Worm (Caenorhabditis elegans) whole organism, L1 larva: ENCODE measurements around the gene F37C12.21.

Source experiments
- C04F5.9 ChIP-seq: sonication (generic microtip); optimal IDR thresholded peaks from 2 replicates; lab custom pipeline; 2016; ENCODE audit warnings: missing genetic modification characterization, missing compliant biosample characterization
- C34B4.2 ChIP-seq: sonication (generic microtip); optimal IDR thresholded peaks from 2 replicates; lab custom pipeline; 2017; ENCODE audit warnings: mild to moderate bottlenecking, missing genetic modification characterization, missing compliant biosample characterization
- F16B12.6 ChIP-seq: fragments of 150-350 bp; optimal IDR thresholded peaks from 2 replicates; lab custom pipeline; 2014; ENCODE audit warnings: missing biosample characterization, missing genetic modification characterization
- aly-2 ChIP-seq: fragments of 150-350 bp; optimal IDR thresholded peaks from 2 replicates; lab custom pipeline; 2014; ENCODE audit warnings: missing biosample characterization, missing genetic modification characterization
- ama-1 ChIP-seq: fragments of 150-350 bp; optimal IDR thresholded peaks from 2 replicates; lab custom pipeline; 2014
- ceh-88 ChIP-seq: fragments of 200-800 bp; sonication (Bioruptor generic); IDR thresholded peaks from 2 replicates; pipeline ENCODE4 v1.3.6; 2022; ENCODE audit warnings: missing genetic modification characterization, missing compliant biosample characterization
- ceh-90 ChIP-seq: sonication (generic microtip); optimal IDR thresholded peaks from 2 replicates; lab custom pipeline; 2016; ENCODE audit warnings: missing genetic modification characterization, missing compliant biosample characterization
- ces-1 ChIP-seq: fragments of 150-350 bp; optimal IDR thresholded peaks from 2 replicates; lab custom pipeline; 2014; ENCODE audit warnings: missing biosample characterization, missing genetic modification reagents, missing genetic modification characterization
- dpl-1 ChIP-seq, 3 experiments: fragments of 150-350 bp in 2 of 3; sonication (generic microtip) in 1 of 3; optimal IDR thresholded peaks; 2 replicates each; lab custom pipeline; 2014 to 2017; ENCODE audit warnings: missing biosample characterization in 3 of 3, missing genetic modification characterization in 3 of 3, missing genetic modification reagents in 3 of 3
- efl-1 ChIP-seq, 4 experiments: fragments of 150-350 bp; optimal IDR thresholded peaks in 3 of 4; peaks in 1 of 4; 1 replicate in 1 of 4; 2 replicates in 3 of 4; lab custom pipeline; 2014; ENCODE audit warnings: missing biosample characterization in 2 of 4, missing genetic modification characterization in 2 of 4, missing genetic modification reagents in 2 of 4
- egl-27 ChIP-seq, 2 experiments: fragments of 150-350 bp in 1 of 2; sonication (generic microtip); optimal IDR thresholded peaks; 3 replicates each; lab custom pipeline; 2017 to 2018; ENCODE audit warnings: missing biosample characterization in 2 of 2, missing genetic modification characterization in 2 of 2, missing genetic modification reagents in 2 of 2
- fkh-4 ChIP-seq: sonication (generic microtip); optimal IDR thresholded peaks from 2 replicates; lab custom pipeline; 2016; ENCODE audit warnings: missing compliant biosample characterization, missing genetic modification characterization, borderline replicate concordance
- grh-1 ChIP-seq: fragments of 200-800 bp; sonication (Bioruptor generic); IDR thresholded peaks from 2 replicates; pipeline ENCODE4 v1.3.6; 2022; ENCODE audit warnings: missing genetic modification reagents, missing genetic modification characterization, missing compliant biosample characterization
- hlh-17 ChIP-seq: fragments of 200-800 bp; sonication (Bioruptor generic); optimal IDR thresholded peaks from 2 replicates; lab custom pipeline; 2018; ENCODE audit warnings: missing genetic modification characterization, mild to moderate bottlenecking, missing compliant biosample characterization, moderate library complexity, borderline replicate concordance
- hlh-4 ChIP-seq: sonication (generic microtip); optimal IDR thresholded peaks from 2 replicates; lab custom pipeline; 2016; ENCODE audit warnings: mild to moderate bottlenecking, missing genetic modification characterization, missing compliant biosample characterization
- irx-1 ChIP-seq: sonication (generic microtip); optimal IDR thresholded peaks from 2 replicates; lab custom pipeline; 2016; ENCODE audit warnings: missing genetic modification characterization, missing compliant biosample characterization
- lin-13 ChIP-seq: fragments of 150-350 bp; optimal IDR thresholded peaks from 2 replicates; lab custom pipeline; 2014; ENCODE audit warnings: missing biosample characterization, missing genetic modification reagents, missing genetic modification characterization
- lin-35 ChIP-seq, 2 experiments: fragments of 150-350 bp; optimal IDR thresholded peaks; 2 replicates each; lab custom pipeline; 2014; ENCODE audit warnings: missing biosample characterization in 2 of 2, missing genetic modification characterization in 2 of 2, missing genetic modification reagents in 2 of 2
- lir-3 ChIP-seq: sonication (generic microtip); optimal IDR thresholded peaks from 2 replicates; lab custom pipeline; 2016; ENCODE audit warnings: mild to moderate bottlenecking, missing genetic modification characterization, moderate library complexity, missing compliant biosample characterization; ENCODE audit not compliant: poor library complexity
- lsy-2 ChIP-seq, 2 experiments: fragments of 150-350 bp; optimal IDR thresholded peaks; 2 replicates each; lab custom pipeline; 2014; ENCODE audit warnings: missing biosample characterization in 2 of 2, missing genetic modification characterization in 2 of 2
- mef-2 ChIP-seq: fragments of 150-350 bp; optimal IDR thresholded peaks from 2 replicates; lab custom pipeline; 2014; ENCODE audit warnings: missing biosample characterization, missing genetic modification characterization
- mep-1 ChIP-seq: fragments of 150-350 bp; optimal IDR thresholded peaks from 2 replicates; lab custom pipeline; 2014; ENCODE audit warnings: missing biosample characterization, missing genetic modification characterization
- nhr-12 ChIP-seq: sonication (generic microtip); optimal IDR thresholded peaks from 2 replicates; lab custom pipeline; 2017; ENCODE audit warnings: missing biosample characterization, missing genetic modification characterization
- nhr-19 ChIP-seq: fragments of 200-800 bp; sonication (Bioruptor generic); conservative IDR thresholded peaks from 2 replicates; pipeline ENCODE4 v1.3.6; 2022; ENCODE audit warnings: missing genetic modification characterization, missing compliant biosample characterization
- nhr-47 ChIP-seq: sonication (generic microtip); optimal IDR thresholded peaks from 2 replicates; lab custom pipeline; 2016; ENCODE audit warnings: mild to moderate bottlenecking, missing genetic modification characterization, moderate library complexity, missing compliant biosample characterization
- nhr-76 ChIP-seq: sonication (generic microtip); optimal IDR thresholded peaks from 2 replicates; lab custom pipeline; 2017; ENCODE audit warnings: missing biosample characterization, missing genetic modification characterization
- nhr-77 ChIP-seq: fragments of 150-350 bp; optimal IDR thresholded peaks from 2 replicates; lab custom pipeline; 2014; ENCODE audit warnings: missing biosample characterization, missing genetic modification characterization
- nhr-84 ChIP-seq: sonication (generic microtip); optimal IDR thresholded peaks from 2 replicates; lab custom pipeline; 2017; ENCODE audit warnings: missing biosample characterization, missing genetic modification characterization
- nhr-90 ChIP-seq: sonication (generic microtip); optimal IDR thresholded peaks from 2 replicates; lab custom pipeline; 2016; ENCODE audit warnings: mild to moderate bottlenecking, missing genetic modification characterization, missing compliant biosample characterization; ENCODE audit not compliant: poor library complexity
- pag-3 ChIP-seq: sonication (generic microtip); optimal IDR thresholded peaks from 2 replicates; lab custom pipeline; 2017; ENCODE audit warnings: missing genetic modification characterization, mild to moderate bottlenecking, missing compliant biosample characterization, antibody characterized with exemption, borderline replicate concordance; ENCODE audit not compliant: insufficient read depth
- pax-3 ChIP-seq: fragments of 200-800 bp; sonication (Bioruptor generic); optimal IDR thresholded peaks from 2 replicates; lab custom pipeline; 2018; ENCODE audit warnings: mild to moderate bottlenecking, missing genetic modification characterization, moderate library complexity, missing compliant biosample characterization
- pqm-1 ChIP-seq: sonication (generic microtip); optimal IDR thresholded peaks from 3 replicates; lab custom pipeline; 2017; ENCODE audit warnings: missing biosample characterization, missing genetic modification characterization
- rnt-1 ChIP-seq: sonication (generic microtip); optimal IDR thresholded peaks from 2 replicates; lab custom pipeline; 2016; ENCODE audit warnings: mild to moderate bottlenecking, missing genetic modification characterization, moderate library complexity, missing compliant biosample characterization
- snpc-4 ChIP-seq: fragments of 150-350 bp; optimal IDR thresholded peaks from 2 replicates; lab custom pipeline; 2014; ENCODE audit warnings: missing biosample characterization, missing genetic modification characterization
- sptf-1 ChIP-seq: fragments of 150-350 bp; optimal IDR thresholded peaks from 2 replicates; lab custom pipeline; 2014; ENCODE audit warnings: missing biosample characterization, missing genetic modification characterization
- sup-37 ChIP-seq: fragments of 200-800 bp; sonication (Bioruptor generic); optimal IDR thresholded peaks from 2 replicates; lab custom pipeline; 2018; ENCODE audit warnings: mild to moderate bottlenecking, missing genetic modification characterization, missing compliant biosample characterization
- tlp-1 ChIP-seq: fragments of 150-350 bp; optimal IDR thresholded peaks from 2 replicates; lab custom pipeline; 2014; ENCODE audit warnings: missing biosample characterization, missing genetic modification characterization
- unc-62 ChIP-seq: fragments of 150-350 bp; optimal IDR thresholded peaks from 2 replicates; lab custom pipeline; 2014; ENCODE audit warnings: missing biosample characterization, missing genetic modification reagents, missing genetic modification characterization
- unc-86 ChIP-seq: sonication (generic microtip); optimal IDR thresholded peaks from 2 replicates; lab custom pipeline; 2016; ENCODE audit warnings: missing genetic modification characterization, missing compliant biosample characterization
- unc-98 ChIP-seq: fragments of 200-800 bp; sonication (Bioruptor generic); IDR thresholded peaks from 2 replicates; pipeline ENCODE4 v1.3.6; 2022; ENCODE audit warnings: missing genetic modification characterization, missing compliant biosample characterization
- vab-15 ChIP-seq: sonication (generic microtip); optimal IDR thresholded peaks from 2 replicates; lab custom pipeline; 2017; ENCODE audit warnings: missing genotype, mild to moderate bottlenecking, missing genetic modification characterization, missing compliant biosample characterization
- xbp-1 ChIP-seq: sonication (generic microtip); optimal IDR thresholded peaks from 2 replicates; lab custom pipeline; 2016; ENCODE audit warnings: missing genetic modification characterization, missing compliant biosample characterization
- zag-1 ChIP-seq: fragments of 150-350 bp; optimal IDR thresholded peaks from 2 replicates; lab custom pipeline; 2014; ENCODE audit warnings: missing biosample characterization, missing genetic modification characterization
- zip-4 ChIP-seq: fragments of 200-800 bp; sonication (Bioruptor generic); optimal IDR thresholded peaks from 2 replicates; lab custom pipeline; 2018; ENCODE audit warnings: mild to moderate bottlenecking, missing genetic modification characterization, moderate library complexity, missing compliant biosample characterization
- ztf-11 ChIP-seq, 2 experiments: sonication (generic microtip); optimal IDR thresholded peaks; 2 replicates each; lab custom pipeline; 2016 to 2017; ENCODE audit warnings: missing genetic modification characterization in 2 of 2, missing biosample characterization in 1 of 2, missing compliant biosample characterization in 1 of 2
- ztf-4 ChIP-seq: fragments of 150-350 bp; optimal IDR thresholded peaks from 2 replicates; lab custom pipeline; 2014; ENCODE audit warnings: missing biosample characterization, missing genetic modification characterization

F37C12.21 gene

DNA sequence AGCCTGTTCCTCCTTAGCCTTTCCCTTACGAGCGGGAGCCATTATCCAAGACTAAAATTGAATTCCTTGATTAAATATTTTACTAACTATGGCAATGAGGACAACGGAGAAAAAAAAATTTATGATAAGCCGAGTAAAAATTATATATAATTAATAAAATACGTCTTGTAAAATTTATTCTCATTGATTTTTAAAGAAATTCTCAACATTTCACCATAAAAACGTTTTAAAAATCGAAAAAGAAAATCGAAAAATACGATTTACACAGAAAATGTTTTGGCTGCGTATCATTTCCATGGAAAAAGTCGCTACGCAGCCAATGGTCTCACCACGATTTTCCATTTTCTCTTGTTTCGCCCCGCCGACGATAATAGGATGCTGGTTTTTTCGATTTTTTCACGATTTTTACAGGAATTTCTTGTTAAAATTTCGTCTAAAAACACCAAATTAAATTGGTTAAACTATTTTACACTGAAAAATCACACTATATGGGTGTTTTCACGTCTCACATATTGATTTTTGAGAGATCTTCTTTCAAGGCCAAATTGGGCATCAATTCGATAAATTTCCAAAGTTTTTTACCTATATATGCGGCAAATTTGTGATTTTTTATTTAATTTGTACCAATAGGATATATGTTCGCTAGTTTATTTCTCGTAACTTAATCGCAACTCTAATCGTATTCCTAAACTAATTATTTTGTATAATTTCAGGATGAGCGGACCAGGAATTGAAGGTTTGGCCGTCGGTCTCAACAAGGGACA is 8.4 kb upstream of the F37C12.21 start, which contains the start of the genes rps-14 and rpl-36 (continued):
- no peak for TF ChIP-seq sptf-1 (tag; lab: Kevin White, UChicago)
- peak; percentile 90 for TF ChIP-seq rnt-1 (tag; lab: Kevin White, UChicago)
- peak; percentile 88 to 93 for TF ChIP-seq lin-35 (GFP tag; optimal IDR thresholded peaks at IDR 0.05; lab: Kevin White, UChicago)
- peak; percentile 72 for TF ChIP-seq pax-3 (tag; lab: Kevin White, UChicago)
- peak; percentile 78 for TF ChIP-seq C04F5.9 (tag; lab: Kevin White, UChicago)
- TF ChIP-seq C34B4.2: no peak
- TF ChIP-seq, all 84 proteins: peak for 63

DNA sequence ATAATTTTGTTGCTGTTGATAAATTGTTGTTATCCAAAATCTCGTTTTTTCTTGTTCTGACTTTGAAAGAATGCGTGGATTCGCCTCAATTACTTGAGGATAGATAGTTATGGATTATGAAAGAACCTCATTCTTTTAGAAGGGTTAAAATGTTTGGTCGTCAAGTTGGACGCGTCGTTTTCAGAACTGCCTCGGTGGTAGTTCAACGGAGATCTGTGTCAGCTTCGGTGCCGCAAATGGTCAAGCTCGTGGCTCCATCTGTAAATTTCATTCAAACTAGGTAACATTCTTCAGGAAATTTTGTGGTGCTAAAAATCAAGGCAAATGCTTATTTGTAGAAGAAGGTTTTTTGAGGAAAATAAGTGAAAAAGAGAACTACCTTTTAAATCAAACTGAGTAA is 7.5 kb upstream of the F37C12.21 start, which contains the start of gene ndab-2:
TSS of gene ndab-2 (plus strand) at position 140 of the 400 bp plus-strand sequence.
- TF ChIP-seq nhr-47 (tag; lab: Kevin White, UChicago) (peak; percentile 18), ama-1 (lab: Kevin White, UChicago) (peak; percentile 41), lin-13 (GFP tag; lab: Kevin White, UChicago) (no peak), nhr-90 (peak; percentile 5), hlh-17 (GFP tag; lab: Kevin White, UChicago) (no peak), nhr-19 (GFP tag; lab: Robert Waterston, UW) (no peak), lsy-2 (tag; optimal IDR thresholded peaks at IDR 0.05; lab: Kevin White, UChicago) (peak in 1 of 2 experiments; percentile 28), unc-98 (GFP tag; lab: Robert Waterston, UW) (no peak), sup-37 (no peak)

DNA sequence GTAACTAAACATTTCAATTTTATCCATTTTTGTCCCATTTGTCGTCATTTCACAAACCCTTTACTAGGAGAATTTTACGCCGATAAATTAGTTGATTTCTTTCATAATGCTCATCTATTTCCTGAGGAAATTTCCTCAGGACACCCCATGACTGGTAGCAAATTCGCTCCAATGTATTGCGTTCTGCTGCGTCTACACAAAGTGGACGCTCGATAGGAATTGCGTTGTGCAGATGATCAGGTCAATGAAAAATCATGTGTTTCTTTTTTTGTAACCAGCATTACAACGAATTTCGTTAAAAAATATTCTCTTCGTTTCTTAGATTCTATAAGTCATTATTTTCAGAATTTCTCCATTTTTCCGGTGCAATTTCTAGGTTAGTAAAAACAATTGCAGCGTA is 6.3 kb upstream of the F37C12.21 start, which contains the start of gene epg-4:
TSS of gene epg-4 (plus strand) at position 346 of the 400 bp plus-strand sequence.
- no peak for TF ChIP-seq irx-1 (tag; lab: Kevin White, UChicago)
- no peak for TF ChIP-seq ces-1 (GFP tag; lab: Kevin White, UChicago)
- TF ChIP-seq sup-37: no peak
- TF ChIP-seq C04F5.9 (tag; lab: Kevin White, UChicago): no peak
- no peak for TF ChIP-seq mep-1 (tag; lab: Kevin White, UChicago)
- no peak for TF ChIP-seq hlh-4 (tag; lab: Kevin White, UChicago)
- TF ChIP-seq pag-3 (tag; lab: Kevin White, UChicago): no peak
- no peak for TF ChIP-seq tlp-1
- TF ChIP-seq pqm-1 (tag; lab: Kevin White, UChicago): no peak
- TF ChIP-seq vab-15: no peak
- TF ChIP-seq nhr-84 (tag; lab: Kevin White, UChicago): no peak
- TF ChIP-seq unc-86: no peak
- TF ChIP-seq F16B12.6 (tag; lab: Kevin White, UChicago): no peak
- no peak for TF ChIP-seq mef-2
- no peak for TF ChIP-seq ztf-4 (tag; lab: Kevin White, UChicago)
- TF ChIP-seq nhr-12 (tag; lab: Kevin White, UChicago): no peak
- TF ChIP-seq nhr-19 (GFP tag; lab: Robert Waterston, UW): no peak
- no peak for TF ChIP-seq ceh-90 (tag; lab: Kevin White, UChicago)
- peak; percentile 3 for TF ChIP-seq nhr-77 (tag; lab: Kevin White, UChicago)
- TF ChIP-seq lir-3 (tag; lab: Kevin White, UChicago): no peak
- TF ChIP-seq dpl-1 (GFP tag; optimal IDR thresholded peaks at IDR 0.05; lab: Kevin White, UChicago): peak; percentile 9 to 53 (median 41)
- peak; percentile 19 to 57 for TF ChIP-seq efl-1 (optimal IDR thresholded peaks at IDR 0.05; lab: Kevin White, UChicago)
- peak; percentile 45 to 93 for TF ChIP-seq efl-1 (GFP tag; optimal IDR thresholded peaks at IDR 0.05 in 1 of 2; lab: Kevin White, UChicago)
- TF ChIP-seq snpc-4: no peak
- TF ChIP-seq nhr-90: no peak
- TF ChIP-seq grh-1: no peak
- no peak for TF ChIP-seq zip-4 (GFP tag; lab: Kevin White, UChicago)
- TF ChIP-seq ztf-11 (tag; optimal IDR thresholded peaks at IDR 0.05; lab: Kevin White, UChicago): no peak
- TF ChIP-seq xbp-1 (tag; lab: Kevin White, UChicago): no peak
- no peak for TF ChIP-seq egl-27 (tag; optimal IDR thresholded peaks at IDR 0.05; lab: Kevin White, UChicago)
- TF ChIP-seq zag-1: no peak
- no peak for TF ChIP-seq ceh-88
- TF ChIP-seq lsy-2 (tag; optimal IDR thresholded peaks at IDR 0.05; lab: Kevin White, UChicago): peak in 1 of 2 experiments; percentile 69
- no peak for TF ChIP-seq nhr-76 (tag; lab: Kevin White, UChicago)
- no peak for TF ChIP-seq unc-62 (GFP tag; lab: Kevin White, UChicago)
- no peak for TF ChIP-seq aly-2
- TF ChIP-seq sptf-1 (tag; lab: Kevin White, UChicago): no peak
- TF ChIP-seq fkh-4: no peak
